Worm (Caenorhabditis elegans): ENCODE results near the gene F13E9.16.
A peak's percentile ranks its signal among the peaks of the same experiment; 100 is the strongest.

The F13E9.16 gene

ce11 chrIV:10851833-10852232 is 35.4 kb downstream of the F13E9.16 start, which contains the start of gene T11G6.4:
Gene T11G6.4, minus strand, starts transcription at chrIV:10851933.
- TF ChIP-seq nhr-23 (tag; optimal IDR thresholded peaks at IDR 0.05) (no peak), hmg-11 (tag; optimal IDR thresholded peaks at IDR 0.05) (no peak), pqm-1 (tag; optimal IDR thresholded peaks at IDR 0.05) (no peak), ceh-9 (tag; optimal IDR thresholded peaks at IDR 0.05) (no peak), sea-2 (GFP tag; optimal IDR thresholded peaks at IDR 0.05) (no peak), ceh-28 (tag; optimal IDR thresholded peaks at IDR 0.05) (no peak), fos-1 (tag; optimal IDR thresholded peaks at IDR 0.05) (no peak), nhr-25 (tag; optimal IDR thresholded peaks at IDR 0.05) (no peak), aly-2 (tag; optimal IDR thresholded peaks at IDR 0.05) (no peak)

DNA sequence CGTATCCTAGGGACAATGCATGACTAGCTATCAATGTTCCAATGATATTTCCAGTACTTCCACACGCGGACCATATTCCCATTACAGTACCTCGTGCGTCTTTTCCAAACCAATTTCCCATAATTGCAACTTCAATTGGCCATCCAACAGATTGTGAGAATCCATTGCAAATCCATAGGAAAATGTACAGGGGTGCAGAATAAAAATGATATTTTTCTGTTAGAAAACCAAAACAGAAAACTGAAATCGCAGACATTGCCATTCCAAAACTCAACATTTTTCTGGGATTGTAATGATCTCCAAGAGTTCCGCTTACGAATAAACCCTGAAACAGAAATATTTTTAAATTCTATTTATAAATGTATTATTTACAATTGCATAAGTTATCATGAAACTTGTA is 36.0 kb downstream of the F13E9.16 start:
- TF ChIP-seq ztf-4 (tag; optimal IDR thresholded peaks at IDR 0.05) (no peak), mml-1 (tag; optimal IDR thresholded peaks at IDR 0.05) (no peak), daf-12 (tag; optimal IDR thresholded peaks at IDR 0.05) (no peak), unc-39 (tag; optimal IDR thresholded peaks at IDR 0.05) (no peak), ceh-28 (tag; optimal IDR thresholded peaks at IDR 0.05) (no peak), lin-39 (tag; optimal IDR thresholded peaks at IDR 0.05) (no peak), nhr-77 (tag; optimal IDR thresholded peaks at IDR 0.05) (no peak), elt-2 (tag; optimal IDR thresholded peaks at IDR 0.05) (no peak), nhr-67 (tag; optimal IDR thresholded peaks at IDR 0.05) (no peak), fkh-2 (tag; optimal IDR thresholded peaks at IDR 0.05) (no peak), mdl-1 (tag; optimal IDR thresholded peaks at IDR 0.05) (no peak), nhr-43 (tag; optimal IDR thresholded peaks at IDR 0.05; ENCODE audit: poor library complexity, severe bottlenecking) (no peak), lin-15B (tag; optimal IDR thresholded peaks at IDR 0.05) (no peak)

- TF ChIP-seq elt-2 (tag; optimal IDR thresholded peaks at IDR 0.05): peak; percentile 3
- TF ChIP-seq R02D3.7 (tag; optimal IDR thresholded peaks at IDR 0.05): no peak
- no peak for TF ChIP-seq snpc-4 (tag; optimal IDR thresholded peaks at IDR 0.05)
- no peak for TF ChIP-seq nhr-237 (tag; optimal IDR thresholded peaks at IDR 0.05)
- TF ChIP-seq nhr-76 (tag; optimal IDR thresholded peaks at IDR 0.05): no peak
- TF ChIP-seq fos-1 (tag; optimal IDR thresholded peaks at IDR 0.05): no peak
- TF ChIP-seq nhr-23 (tag; optimal IDR thresholded peaks at IDR 0.05): no peak
- no peak for TF ChIP-seq skn-1 (tag; optimal IDR thresholded peaks at IDR 0.05)
- TF ChIP-seq ama-1 (optimal IDR thresholded peaks at IDR 0.05): no peak
- TF ChIP-seq nhr-25 (tag; optimal IDR thresholded peaks at IDR 0.05): no peak
- TF ChIP-seq egl-5 (tag; optimal IDR thresholded peaks at IDR 0.05): no peak
- no peak for TF ChIP-seq elt-1 (tag; optimal IDR thresholded peaks at IDR 0.05)
- no peak for TF ChIP-seq nhr-28 (tag; optimal IDR thresholded peaks at IDR 0.05)
- TF ChIP-seq ZK546.5 (tag; optimal IDR thresholded peaks at IDR 0.05): no peak
- TF ChIP-seq lin-15B (tag; optimal IDR thresholded peaks at IDR 0.05): peak; percentile 33
- TF ChIP-seq ceh-16 (tag; optimal IDR thresholded peaks at IDR 0.05): no peak
- TF ChIP-seq ceh-9 (tag; optimal IDR thresholded peaks at IDR 0.05): no peak
- TF ChIP-seq hmg-11 (tag; optimal IDR thresholded peaks at IDR 0.05): peak; percentile 46
- no peak for TF ChIP-seq daf-12 (tag; optimal IDR thresholded peaks at IDR 0.05)
- TF ChIP-seq pha-4 (tag; optimal IDR thresholded peaks at IDR 0.05): peak; percentile 66
- no peak for TF ChIP-seq ceh-82 (tag; optimal IDR thresholded peaks at IDR 0.05)
- TF ChIP-seq nfya-1 (tag; optimal IDR thresholded peaks at IDR 0.05; ENCODE audit: insufficient read depth): peak; percentile 67
- no peak for TF ChIP-seq lin-39 (tag; optimal IDR thresholded peaks at IDR 0.05)
These were observed 44.4 kb downstream of the F13E9.16 start, which contains the start of gene T11G6.5 for ce11 chrIV:10842705-10843364. Gene T11G6.5, minus strand, starts transcription at chrIV:10842755.

DNA sequence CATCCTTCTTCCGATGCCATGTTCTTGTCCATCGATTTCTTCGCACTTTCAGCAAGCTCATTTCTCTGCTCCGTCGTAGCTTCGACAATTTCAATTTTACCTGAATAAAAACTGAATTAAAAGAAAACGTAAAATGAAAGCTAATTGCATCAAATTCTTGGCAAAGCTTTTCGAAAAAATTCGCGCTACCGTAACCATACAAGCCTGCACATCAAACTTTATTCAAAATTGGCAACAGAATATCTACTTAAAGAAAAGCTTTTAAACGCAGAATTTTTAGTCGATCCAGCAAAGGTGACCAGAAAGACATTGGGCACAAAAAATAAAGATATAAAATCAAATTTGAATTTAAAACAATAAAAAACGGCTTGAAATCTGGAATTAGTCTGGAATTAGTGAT is 45.0 kb downstream of the F13E9.16 start:
- TF ChIP-seq nhr-12 (tag; optimal IDR thresholded peaks at IDR 0.05) (no peak), nhr-11 (tag; optimal IDR thresholded peaks at IDR 0.05) (no peak), nhr-43 (tag; optimal IDR thresholded peaks at IDR 0.05; ENCODE audit: poor library complexity, severe bottlenecking) (no peak), sea-2 (GFP tag; optimal IDR thresholded peaks at IDR 0.05) (no peak), mml-1 (tag; optimal IDR thresholded peaks at IDR 0.05) (no peak), ceh-16 (tag; optimal IDR thresholded peaks at IDR 0.05) (no peak), eor-1 (tag; optimal IDR thresholded peaks at IDR 0.05) (no peak), fos-1 (tag; optimal IDR thresholded peaks at IDR 0.05) (no peak)

Data from whole organism, L3 larva.